Fruit fly (Drosophila melanogaster): ENCODE measurements around the gene ppk24.

dm6 chr3R:31222125-31222889 is 43.2 kb upstream of the ppk24 start:
- TF ChIP-seq insv (optimal IDR thresholded peaks at IDR 0.05), result no peak
- no peak for TF ChIP-seq ttk (optimal IDR thresholded peaks at IDR 0.05)
